Worm (Caenorhabditis elegans) whole organism, L1 larva: ENCODE measurements around the gene gex-4.

Experiments used
- C04F5.9 ChIP-seq: sonication (generic microtip); optimal IDR thresholded peaks from 2 replicates; lab custom pipeline; 2016; ENCODE audit warnings: missing genetic modification characterization, missing compliant biosample characterization
- C16A3.4 ChIP-seq: fragments of 150-350 bp; optimal IDR thresholded peaks from 2 replicates; lab custom pipeline; 2014; ENCODE audit warnings: missing biosample characterization, missing genetic modification characterization
- C34B4.2 ChIP-seq: sonication (generic microtip); optimal IDR thresholded peaks from 2 replicates; lab custom pipeline; 2017; ENCODE audit warnings: mild to moderate bottlenecking, missing genetic modification characterization, missing compliant biosample characterization
- F16B12.6 ChIP-seq: fragments of 150-350 bp; optimal IDR thresholded peaks from 2 replicates; lab custom pipeline; 2014; ENCODE audit warnings: missing biosample characterization, missing genetic modification characterization
- alr-1 ChIP-seq: fragments of 200-800 bp; sonication (Bioruptor generic); optimal IDR thresholded peaks from 2 replicates; lab custom pipeline; 2018; ENCODE audit warnings: borderline replicate concordance, mild to moderate bottlenecking, missing genetic modification characterization, missing compliant biosample characterization
- aly-2 ChIP-seq: fragments of 150-350 bp; optimal IDR thresholded peaks from 2 replicates; lab custom pipeline; 2014; ENCODE audit warnings: missing biosample characterization, missing genetic modification characterization
- ama-1 ChIP-seq: fragments of 150-350 bp; optimal IDR thresholded peaks from 2 replicates; lab custom pipeline; 2014
- blmp-1 ChIP-seq: fragments of 150-350 bp; optimal IDR thresholded peaks from 2 replicates; lab custom pipeline; 2014; ENCODE audit warnings: missing biosample characterization, missing genetic modification characterization
- ceh-63 ChIP-seq: fragments of 200-800 bp; sonication (Bioruptor generic); optimal IDR thresholded peaks from 2 replicates; lab custom pipeline; 2018; ENCODE audit warnings: mild to moderate bottlenecking, missing genetic modification characterization, missing compliant biosample characterization
- ceh-82 ChIP-seq, 3 experiments: fragments of 150-350 bp in 1 of 3; sonication (generic microtip) in 2 of 3; optimal IDR thresholded peaks; 2 replicates each; lab custom pipeline; 2014 to 2017; ENCODE audit warnings: missing biosample characterization in 3 of 3, missing genetic modification characterization in 3 of 3
- ceh-88 ChIP-seq: fragments of 200-800 bp; sonication (Bioruptor generic); IDR thresholded peaks from 2 replicates; pipeline ENCODE4 v1.3.6; 2022; ENCODE audit warnings: missing genetic modification characterization, missing compliant biosample characterization
- ceh-90 ChIP-seq: sonication (generic microtip); optimal IDR thresholded peaks from 2 replicates; lab custom pipeline; 2016; ENCODE audit warnings: missing genetic modification characterization, missing compliant biosample characterization
- ces-1 ChIP-seq: fragments of 150-350 bp; optimal IDR thresholded peaks from 2 replicates; lab custom pipeline; 2014; ENCODE audit warnings: missing biosample characterization, missing genetic modification reagents, missing genetic modification characterization
- dsc-1 ChIP-seq: sonication (generic microtip); optimal IDR thresholded peaks from 2 replicates; lab custom pipeline; 2016; ENCODE audit warnings: mild to moderate bottlenecking, missing genetic modification characterization, missing compliant biosample characterization
- efl-1 ChIP-seq, 4 experiments: fragments of 150-350 bp; optimal IDR thresholded peaks in 3 of 4; peaks in 1 of 4; 1 replicate in 1 of 4; 2 replicates in 3 of 4; lab custom pipeline; 2014; ENCODE audit warnings: missing biosample characterization in 2 of 4, missing genetic modification characterization in 2 of 4, missing genetic modification reagents in 2 of 4
- efl-3 ChIP-seq: fragments of 200-800 bp; sonication (Bioruptor generic); optimal IDR thresholded peaks from 2 replicates; lab custom pipeline; 2018; ENCODE audit warnings: mild to moderate bottlenecking, missing genetic modification characterization, missing compliant biosample characterization
- egl-27 ChIP-seq, 2 experiments: fragments of 150-350 bp in 1 of 2; sonication (generic microtip); optimal IDR thresholded peaks; 3 replicates each; lab custom pipeline; 2017 to 2018; ENCODE audit warnings: missing biosample characterization in 2 of 2, missing genetic modification characterization in 2 of 2, missing genetic modification reagents in 2 of 2
- elt-2 ChIP-seq: sonication (generic microtip); optimal IDR thresholded peaks from 2 replicates; lab custom pipeline; 2016; ENCODE audit warnings: missing genetic modification characterization, mild to moderate bottlenecking, inconsistent platforms, missing compliant biosample characterization, missing genetic modification reagents
- elt-3 ChIP-seq, 6 experiments: fragments of 150-350 bp in 1 of 6; sonication (generic microtip); optimal IDR thresholded peaks; 2 replicates each; lab custom pipeline; 2017 to 2018; ENCODE audit warnings: missing biosample characterization in 6 of 6, missing genetic modification characterization in 6 of 6, inconsistent platforms in 1 of 6
- fkh-4 ChIP-seq: sonication (generic microtip); optimal IDR thresholded peaks from 2 replicates; lab custom pipeline; 2016; ENCODE audit warnings: missing compliant biosample characterization, missing genetic modification characterization, borderline replicate concordance
- fos-1 ChIP-seq: fragments of 150-350 bp; optimal IDR thresholded peaks from 2 replicates; lab custom pipeline; 2014; ENCODE audit warnings: missing biosample characterization, missing genetic modification characterization
- hlh-17 ChIP-seq: fragments of 200-800 bp; sonication (Bioruptor generic); optimal IDR thresholded peaks from 2 replicates; lab custom pipeline; 2018; ENCODE audit warnings: missing genetic modification characterization, mild to moderate bottlenecking, missing compliant biosample characterization, moderate library complexity, borderline replicate concordance
- irx-1 ChIP-seq: sonication (generic microtip); optimal IDR thresholded peaks from 2 replicates; lab custom pipeline; 2016; ENCODE audit warnings: missing genetic modification characterization, missing compliant biosample characterization
- isw-1 ChIP-seq: fragments of 200-800 bp; sonication (Bioruptor generic); IDR thresholded peaks from 2 replicates; pipeline ENCODE4 v1.3.6; 2022; ENCODE audit warnings: missing genetic modification characterization, missing compliant biosample characterization
- jun-1 ChIP-seq: fragments of 150-350 bp; optimal IDR thresholded peaks from 2 replicates; lab custom pipeline; 2014; ENCODE audit warnings: missing biosample characterization, missing genetic modification reagents, missing genetic modification characterization
- lin-14 ChIP-seq: fragments of 200-800 bp; sonication (Bioruptor generic); optimal IDR thresholded peaks from 2 replicates; lab custom pipeline; 2018; ENCODE audit warnings: mild to moderate bottlenecking, missing genetic modification characterization, moderate library complexity, missing compliant biosample characterization
- lin-15B ChIP-seq: fragments of 150-350 bp; sonication (generic microtip); optimal IDR thresholded peaks from 3 replicates; lab custom pipeline; 2014; ENCODE audit warnings: missing biosample characterization, missing genetic modification characterization
- lin-35 ChIP-seq, 2 experiments: fragments of 150-350 bp; optimal IDR thresholded peaks; 2 replicates each; lab custom pipeline; 2014; ENCODE audit warnings: missing biosample characterization in 2 of 2, missing genetic modification characterization in 2 of 2, missing genetic modification reagents in 2 of 2
- lin-39 ChIP-seq: fragments of 150-350 bp; optimal IDR thresholded peaks from 2 replicates; lab custom pipeline; 2014; ENCODE audit warnings: missing biosample characterization, missing genetic modification reagents, missing genetic modification characterization
- mep-1 ChIP-seq: fragments of 150-350 bp; optimal IDR thresholded peaks from 2 replicates; lab custom pipeline; 2014; ENCODE audit warnings: missing biosample characterization, missing genetic modification characterization
- nhr-20 ChIP-seq: sonication (generic microtip); optimal IDR thresholded peaks from 2 replicates; lab custom pipeline; 2016; ENCODE audit warnings: mild to moderate bottlenecking, missing genetic modification characterization, missing compliant biosample characterization
- nhr-237 ChIP-seq: fragments of 150-350 bp; optimal IDR thresholded peaks from 2 replicates; lab custom pipeline; 2014; ENCODE audit warnings: missing biosample characterization, missing genetic modification characterization
- nhr-28 ChIP-seq: fragments of 150-350 bp; optimal IDR thresholded peaks from 2 replicates; lab custom pipeline; 2014; ENCODE audit warnings: missing biosample characterization, missing genetic modification characterization
- nhr-47 ChIP-seq: sonication (generic microtip); optimal IDR thresholded peaks from 2 replicates; lab custom pipeline; 2016; ENCODE audit warnings: mild to moderate bottlenecking, missing genetic modification characterization, moderate library complexity, missing compliant biosample characterization
- nhr-77 ChIP-seq: fragments of 150-350 bp; optimal IDR thresholded peaks from 2 replicates; lab custom pipeline; 2014; ENCODE audit warnings: missing biosample characterization, missing genetic modification characterization
- nhr-90 ChIP-seq: sonication (generic microtip); optimal IDR thresholded peaks from 2 replicates; lab custom pipeline; 2016; ENCODE audit warnings: mild to moderate bottlenecking, missing genetic modification characterization, missing compliant biosample characterization; ENCODE audit not compliant: poor library complexity
- pag-3 ChIP-seq: sonication (generic microtip); optimal IDR thresholded peaks from 2 replicates; lab custom pipeline; 2017; ENCODE audit warnings: missing genetic modification characterization, mild to moderate bottlenecking, missing compliant biosample characterization, antibody characterized with exemption, borderline replicate concordance; ENCODE audit not compliant: insufficient read depth
- pax-3 ChIP-seq: fragments of 200-800 bp; sonication (Bioruptor generic); optimal IDR thresholded peaks from 2 replicates; lab custom pipeline; 2018; ENCODE audit warnings: mild to moderate bottlenecking, missing genetic modification characterization, moderate library complexity, missing compliant biosample characterization
- pqm-1 ChIP-seq: sonication (generic microtip); optimal IDR thresholded peaks from 3 replicates; lab custom pipeline; 2017; ENCODE audit warnings: missing biosample characterization, missing genetic modification characterization
- snpc-4 ChIP-seq: fragments of 150-350 bp; optimal IDR thresholded peaks from 2 replicates; lab custom pipeline; 2014; ENCODE audit warnings: missing biosample characterization, missing genetic modification characterization
- sptf-1 ChIP-seq: fragments of 150-350 bp; optimal IDR thresholded peaks from 2 replicates; lab custom pipeline; 2014; ENCODE audit warnings: missing biosample characterization, missing genetic modification characterization
- sup-37 ChIP-seq: fragments of 200-800 bp; sonication (Bioruptor generic); optimal IDR thresholded peaks from 2 replicates; lab custom pipeline; 2018; ENCODE audit warnings: mild to moderate bottlenecking, missing genetic modification characterization, missing compliant biosample characterization
- swsn-7 ChIP-seq: sonication (generic microtip); optimal IDR thresholded peaks from 2 replicates; lab custom pipeline; 2016; ENCODE audit warnings: missing genetic modification characterization, missing compliant biosample characterization
- tbx-2 ChIP-seq: sonication (generic microtip); optimal IDR thresholded peaks from 2 replicates; lab custom pipeline; 2016; ENCODE audit warnings: missing genetic modification characterization, missing compliant biosample characterization
- tlp-1 ChIP-seq: fragments of 150-350 bp; optimal IDR thresholded peaks from 2 replicates; lab custom pipeline; 2014; ENCODE audit warnings: missing biosample characterization, missing genetic modification characterization
- unc-30 ChIP-seq: sonication (generic microtip); optimal IDR thresholded peaks from 2 replicates; lab custom pipeline; 2017; ENCODE audit warnings: missing biosample characterization, missing genetic modification characterization
- unc-62 ChIP-seq: fragments of 150-350 bp; optimal IDR thresholded peaks from 2 replicates; lab custom pipeline; 2014; ENCODE audit warnings: missing biosample characterization, missing genetic modification reagents, missing genetic modification characterization
- unc-86 ChIP-seq: sonication (generic microtip); optimal IDR thresholded peaks from 2 replicates; lab custom pipeline; 2016; ENCODE audit warnings: missing genetic modification characterization, missing compliant biosample characterization
- vab-15 ChIP-seq: sonication (generic microtip); optimal IDR thresholded peaks from 2 replicates; lab custom pipeline; 2017; ENCODE audit warnings: missing genotype, mild to moderate bottlenecking, missing genetic modification characterization, missing compliant biosample characterization
- xbp-1 ChIP-seq: sonication (generic microtip); optimal IDR thresholded peaks from 2 replicates; lab custom pipeline; 2016; ENCODE audit warnings: missing genetic modification characterization, missing compliant biosample characterization
- zag-1 ChIP-seq: fragments of 150-350 bp; optimal IDR thresholded peaks from 2 replicates; lab custom pipeline; 2014; ENCODE audit warnings: missing biosample characterization, missing genetic modification characterization
- ztf-11 ChIP-seq, 2 experiments: sonication (generic microtip); optimal IDR thresholded peaks; 2 replicates each; lab custom pipeline; 2016 to 2017; ENCODE audit warnings: missing genetic modification characterization in 2 of 2, missing biosample characterization in 1 of 2, missing compliant biosample characterization in 1 of 2
- ztf-4 ChIP-seq: fragments of 150-350 bp; optimal IDR thresholded peaks from 2 replicates; lab custom pipeline; 2014; ENCODE audit warnings: missing biosample characterization, missing genetic modification characterization

The gex-4 gene

DNA sequence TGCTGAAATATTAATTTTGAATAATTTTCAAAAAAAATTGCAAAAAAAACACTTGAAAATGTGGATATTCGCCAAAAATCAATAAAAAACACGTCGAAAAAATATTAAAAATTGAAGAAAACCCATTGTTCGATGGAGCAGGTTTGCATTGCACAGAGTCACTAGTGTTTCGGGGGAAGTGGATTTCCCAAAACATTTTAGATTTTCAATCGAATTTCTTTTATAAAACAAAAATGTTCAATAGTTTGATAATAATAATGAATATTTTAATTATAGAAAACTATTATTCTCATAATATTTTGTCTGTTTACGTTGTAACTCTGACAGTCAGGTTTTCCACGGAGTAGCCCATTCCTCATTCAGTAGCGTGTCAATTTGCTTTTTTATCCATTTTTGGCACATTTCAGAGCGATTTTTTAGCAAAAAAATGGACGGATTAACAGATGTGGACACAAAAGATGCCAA, at the start of gene gex-4, which contains the start of gene gphr-1:
Gene gex-4, minus strand, starts transcription at position 2 of the 465 bp plus-strand sequence.
Gene gphr-1, plus strand, starts transcription at position 415 of the 465 bp plus-strand sequence.
- TF ChIP-seq dsc-1 (no peak), nhr-77 (tag; lab: Kevin White, UChicago) (no peak), unc-30 (tag; lab: Kevin White, UChicago) (no peak), zag-1 (no peak), sup-37 (GFP tag; lab: Kevin White, UChicago) (no peak), unc-62 (no peak), alr-1 (tag; lab: Kevin White, UChicago) (no peak), C04F5.9 (tag; lab: Kevin White, UChicago) (peak; percentile 41), snpc-4 (tag; lab: Kevin White, UChicago) (no peak), ceh-88 (no peak), efl-1 (optimal IDR thresholded peaks at IDR 0.05; lab: Kevin White, UChicago) (peak; percentile 48 to 60), efl-1 (GFP tag; optimal IDR thresholded peaks at IDR 0.05 in 1 of 2; lab: Kevin White, UChicago) (peak; percentile 67 to 96), lin-39 (no peak), mep-1 (tag; lab: Kevin White, UChicago) (peak; percentile 61), lin-35 (GFP tag; optimal IDR thresholded peaks at IDR 0.05; lab: Kevin White, UChicago) (peak; percentile 65 to 72), ztf-11 (tag; optimal IDR thresholded peaks at IDR 0.05; lab: Kevin White, UChicago) (peak in 1 of 2 experiments; percentile 49), ceh-63 (GFP tag; lab: Kevin White, UChicago) (no peak), nhr-20 (tag; lab: Kevin White, UChicago) (peak; percentile 41), elt-2 (tag; lab: Kevin White, UChicago) (no peak), pax-3 (tag; lab: Kevin White, UChicago) (peak; percentile 70), jun-1 (tag; lab: Kevin White, UChicago) (no peak), ces-1 (no peak), C34B4.2 (tag; lab: Kevin White, UChicago) (no peak), blmp-1 (peak; percentile 9), hlh-17 (GFP tag; lab: Kevin White, UChicago) (no peak), fkh-4 (tag; lab: Kevin White, UChicago) (peak; percentile 38), swsn-7 (tag; lab: Kevin White, UChicago) (peak; percentile 57), C16A3.4 (tag; lab: Kevin White, UChicago) (peak; percentile 63), F16B12.6 (peak; percentile 25), xbp-1 (peak; percentile 63), ceh-90 (tag; lab: Kevin White, UChicago) (peak; percentile 58), tlp-1 (tag; lab: Kevin White, UChicago) (no peak), irx-1 (tag; lab: Kevin White, UChicago) (no peak), pag-3 (tag; lab: Kevin White, UChicago) (no peak), sptf-1 (tag; lab: Kevin White, UChicago) (no peak), nhr-47 (peak; percentile 73), ceh-82 (tag; optimal IDR thresholded peaks at IDR 0.05; lab: Kevin White, UChicago) (peak in 1 of 3 experiments; percentile 31), aly-2 (tag; lab: Kevin White, UChicago) (no peak), isw-1 (peak; percentile 63), unc-86 (tag; lab: Kevin White, UChicago) (peak; percentile 38), elt-3 (tag; optimal IDR thresholded peaks at IDR 0.05; lab: Kevin White, UChicago) (peak in 1 of 6 experiments; percentile 36), vab-15 (tag; lab: Kevin White, UChicago) (no peak), egl-27 (tag; optimal IDR thresholded peaks at IDR 0.05; lab: Kevin White, UChicago) (no peak), nhr-28 (no peak), pqm-1 (tag; lab: Kevin White, UChicago) (no peak), tbx-2 (tag; lab: Kevin White, UChicago) (peak; percentile 62), lin-15B (tag; lab: Kevin White, UChicago) (peak; percentile 68), efl-3 (GFP tag; lab: Kevin White, UChicago) (no peak), nhr-237 (tag; lab: Kevin White, UChicago) (no peak), lin-14 (GFP tag; lab: Kevin White, UChicago) (no peak), ama-1 (no peak), ztf-4 (tag; lab: Kevin White, UChicago) (no peak), nhr-90 (no peak), fos-1 (tag; lab: Kevin White, UChicago) (no peak)
